Fruit fly (Drosophila melanogaster): ENCODE measurements around the gene klu.

klu gene

DNA sequence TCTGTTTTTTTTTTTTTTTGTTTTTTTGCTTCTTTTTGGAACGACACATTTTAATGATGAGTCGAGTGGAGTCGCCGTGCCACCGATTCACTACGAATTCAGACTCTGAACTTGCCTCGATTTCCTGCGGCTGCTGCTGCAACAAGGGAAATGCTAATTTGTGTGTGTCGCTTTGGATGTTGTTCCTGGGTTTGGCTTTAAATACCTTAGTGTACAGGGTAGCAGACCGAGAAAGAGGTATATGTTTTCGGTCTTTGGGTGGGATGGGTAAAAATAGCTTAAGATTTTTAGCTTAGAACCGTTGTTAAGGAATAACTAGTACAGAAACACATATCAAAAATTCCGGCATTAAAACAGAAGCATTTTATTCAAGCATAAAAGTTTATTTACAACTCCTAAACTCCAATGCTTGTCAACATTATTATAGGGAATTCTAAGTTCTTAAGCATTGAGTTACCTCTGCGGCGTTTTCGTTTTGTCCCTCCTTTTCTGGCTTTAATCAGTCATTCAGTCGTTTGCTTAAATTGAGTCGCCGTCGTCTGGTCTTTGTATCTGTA is 73.9 kb downstream of the klu start (continued):
- TF ChIP-seq CG8319 (GFP tag; optimal IDR thresholded peaks at IDR 0.05), result no peak
- TF ChIP-seq CG10631 (GFP tag; optimal IDR thresholded peaks at IDR 0.05), result no peak
- TF ChIP-seq dsx (GFP tag; optimal IDR thresholded peaks at IDR 0.05; ENCODE audit: poor library complexity, severe bottlenecking), result no peak
- no peak for TF ChIP-seq Hr38 (GFP tag; optimal IDR thresholded peaks at IDR 0.05)
- no peak for TF ChIP-seq CG10669 (GFP tag; optimal IDR thresholded peaks at IDR 0.05)
- peak; percentile 43 for TF ChIP-seq Sox102F (GFP tag; optimal IDR thresholded peaks at IDR 0.05)
- no peak for TF ChIP-seq pdm3 (GFP tag; optimal IDR thresholded peaks at IDR 0.05)
- peak; percentile 58 for TF ChIP-seq esn (GFP tag; optimal IDR thresholded peaks at IDR 0.05)
- TF ChIP-seq Lpt (GFP tag; optimal IDR thresholded peaks at IDR 0.05), result no peak
- TF ChIP-seq Eip93F (GFP tag; optimal IDR thresholded peaks at IDR 0.05), result no peak
- peak; percentile 16 for TF ChIP-seq Sox14 (GFP tag; optimal IDR thresholded peaks at IDR 0.05)
- TF ChIP-seq Smox (GFP tag; optimal IDR thresholded peaks at IDR 0.05), result peak; percentile 63
- TF ChIP-seq Met (GFP tag; optimal IDR thresholded peaks at IDR 0.05), result peak; percentile 58
- no peak for TF ChIP-seq Hr4 (GFP tag; optimal IDR thresholded peaks at IDR 0.05)
- peak; percentile 71 for TF ChIP-seq Eip78C (GFP tag)
- peak; percentile 13 for TF ChIP-seq acj6 (GFP tag; optimal IDR thresholded peaks at IDR 0.05)
- TF ChIP-seq fkh (GFP tag; optimal IDR thresholded peaks at IDR 0.05), result no peak
- TF ChIP-seq Sox15 (GFP tag; optimal IDR thresholded peaks at IDR 0.05), result no peak
- TF ChIP-seq OdsH (GFP tag; optimal IDR thresholded peaks at IDR 0.05), result peak; percentile 38
- peak; percentile 6 for TF ChIP-seq achi (GFP tag; optimal IDR thresholded peaks at IDR 0.05)
- no peak for TF ChIP-seq dac (GFP tag; optimal IDR thresholded peaks at IDR 0.05)
- TF ChIP-seq CG7368 (GFP tag; optimal IDR thresholded peaks at IDR 0.05), result no peak
- no peak for TF ChIP-seq CG3919 (GFP tag; optimal IDR thresholded peaks at IDR 0.05)
- no peak for TF ChIP-seq CG6276 (GFP tag; optimal IDR thresholded peaks at IDR 0.05)
- peak; percentile 26 for TF ChIP-seq lz (GFP tag; optimal IDR thresholded peaks at IDR 0.05)
- TF ChIP-seq CG6808 (GFP tag; optimal IDR thresholded peaks at IDR 0.05), result no peak
- TF ChIP-seq Hr39 (GFP tag; optimal IDR thresholded peaks at IDR 0.05), result peak; percentile 51
- TF ChIP-seq Gug (GFP tag; IDR thresholded peaks at IDR 0.05), result no peak
- no peak for TF ChIP-seq CG16779 (tag; optimal IDR thresholded peaks at IDR 0.05)

DNA sequence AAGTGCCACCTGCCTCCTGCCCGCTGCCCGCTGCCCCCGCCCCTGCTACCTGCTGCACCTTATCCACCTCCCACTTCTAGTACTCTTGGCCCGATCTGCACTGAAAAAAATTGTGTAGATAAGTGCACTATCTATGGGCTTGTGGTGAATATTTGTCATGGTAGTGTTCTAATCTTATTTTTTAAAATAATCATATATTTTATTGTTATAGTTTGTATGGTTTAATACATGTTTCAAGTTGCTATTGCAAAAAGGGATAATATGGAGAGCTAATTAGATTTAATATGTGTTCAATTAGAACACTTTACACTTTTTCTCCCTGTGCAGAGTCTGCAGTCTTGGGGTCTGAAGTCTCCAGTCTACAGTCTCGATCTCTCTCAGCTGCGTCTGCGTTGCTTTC is 77.6 kb downstream of the klu start:
- TF ChIP-seq dsx (GFP tag; optimal IDR thresholded peaks at IDR 0.05; ENCODE audit: poor library complexity, severe bottlenecking), result peak; percentile 63
- TF ChIP-seq CG3919 (GFP tag; optimal IDR thresholded peaks at IDR 0.05), result peak; percentile 53
- TF ChIP-seq CG7368 (GFP tag; optimal IDR thresholded peaks at IDR 0.05), result peak; percentile 39
- no peak for TF ChIP-seq Sox102F (GFP tag; optimal IDR thresholded peaks at IDR 0.05)
- TF ChIP-seq CG8119 (GFP tag; IDR thresholded peaks at IDR 0.05), result peak; percentile 89
- no peak for TF ChIP-seq CG6854 (GFP tag; optimal IDR thresholded peaks at IDR 0.05)
- TF ChIP-seq CG6276 (GFP tag; optimal IDR thresholded peaks at IDR 0.05), result peak; percentile 73
- TF ChIP-seq esn (GFP tag; optimal IDR thresholded peaks at IDR 0.05), result peak; percentile 1
- peak; percentile 80 for TF ChIP-seq CG11294 (GFP tag; IDR thresholded peaks at IDR 0.05)
- peak; percentile 80 for TF ChIP-seq Ets96B (tag; optimal IDR thresholded peaks at IDR 0.05)
- peak; percentile 61 for TF ChIP-seq CG6808 (GFP tag; optimal IDR thresholded peaks at IDR 0.05)
- peak; percentile 71 for TF ChIP-seq acj6 (GFP tag; optimal IDR thresholded peaks at IDR 0.05)
- TF ChIP-seq Smox (GFP tag; optimal IDR thresholded peaks at IDR 0.05), result no peak
- TF ChIP-seq fd85E (GFP tag; optimal IDR thresholded peaks at IDR 0.05), result no peak
- peak; percentile 54 for TF ChIP-seq Eip75B (GFP tag; optimal IDR thresholded peaks at IDR 0.05)
- peak; percentile 50 for TF ChIP-seq CG9139 (GFP tag; optimal IDR thresholded peaks at IDR 0.05)
- TF ChIP-seq Blimp-1 (GFP tag; optimal IDR thresholded peaks at IDR 0.05), result no peak
- peak; percentile 76 for TF ChIP-seq net (GFP tag; optimal IDR thresholded peaks at IDR 0.05)
- TF ChIP-seq CG4318 (GFP tag; optimal IDR thresholded peaks at IDR 0.05), result peak; percentile 79
- peak; percentile 60 to 75 for TF ChIP-seq ss (GFP tag; optimal IDR thresholded peaks at IDR 0.05)
- peak; percentile 47 for TF ChIP-seq CG6792 (GFP tag; optimal IDR thresholded peaks at IDR 0.05)
- no peak for TF ChIP-seq Eip93F (GFP tag; optimal IDR thresholded peaks at IDR 0.05)
- peak; percentile 72 for TF ChIP-seq CG6163 (GFP tag; IDR thresholded peaks at IDR 0.05)
- peak; percentile 69 for TF ChIP-seq Lpt (GFP tag; optimal IDR thresholded peaks at IDR 0.05)
- peak; percentile 83 for TF ChIP-seq achi (GFP tag; optimal IDR thresholded peaks at IDR 0.05)
- peak; percentile 34 for TF ChIP-seq Met (GFP tag; optimal IDR thresholded peaks at IDR 0.05)
- TF ChIP-seq CG10631 (GFP tag; optimal IDR thresholded peaks at IDR 0.05), result peak; percentile 85
- peak; percentile 76 for TF ChIP-seq eg (GFP tag; IDR thresholded peaks at IDR 0.05)
- no peak for TF ChIP-seq vri (GFP tag; optimal IDR thresholded peaks at IDR 0.05)
- TF ChIP-seq cyc (GFP tag; optimal IDR thresholded peaks at IDR 0.05), result no peak
- TF ChIP-seq fkh (GFP tag; optimal IDR thresholded peaks at IDR 0.05), result no peak
- no peak for TF ChIP-seq lz (GFP tag; optimal IDR thresholded peaks at IDR 0.05)
- no peak for TF ChIP-seq CG31627 (GFP tag; optimal IDR thresholded peaks at IDR 0.05)
- peak; percentile 21 for TF ChIP-seq topi (GFP tag; optimal IDR thresholded peaks at IDR 0.05)
- peak; percentile 69 for TF ChIP-seq OdsH (GFP tag; optimal IDR thresholded peaks at IDR 0.05)
- peak; percentile 69 for TF ChIP-seq spab (GFP tag; optimal IDR thresholded peaks at IDR 0.05)
